Worm (Caenorhabditis elegans): Measurements from ENCODE around the gene VW02B12L.2.

VW02B12L.2 gene

DNA sequence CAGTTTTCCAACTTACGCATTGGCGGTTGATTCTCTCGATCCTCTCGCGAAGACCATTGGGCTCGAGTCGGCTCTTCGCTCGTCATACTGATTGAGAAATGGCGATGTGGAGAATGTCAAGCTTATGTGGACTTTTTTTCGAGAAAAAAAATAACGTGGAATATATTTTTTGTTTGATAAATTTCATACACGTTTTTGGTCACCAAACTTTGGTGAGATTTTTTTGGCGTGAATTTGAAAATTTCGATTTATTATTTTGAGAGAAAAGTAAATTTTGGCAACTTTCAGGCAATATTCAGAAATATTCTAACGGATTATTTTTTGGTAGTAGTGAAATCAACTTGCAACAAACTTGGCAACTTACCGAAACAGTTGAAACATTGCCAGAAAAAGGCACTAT is 38.9 kb upstream of the VW02B12L.2 start, which contains the start of gene W02B12.12:
TSS of gene W02B12.12 (minus strand) at position 101 of the 400 bp plus-strand sequence.
- TF ChIP-seq ceh-2 (tag; optimal IDR thresholded peaks at IDR 0.05) (no peak), nfya-1 (tag; optimal IDR thresholded peaks at IDR 0.05) (no peak), ttx-3 (tag; optimal IDR thresholded peaks at IDR 0.05) (no peak), elt-4 (tag; optimal IDR thresholded peaks at IDR 0.05) (no peak), hlh-30 (tag; optimal IDR thresholded peaks at IDR 0.05; ENCODE audit: insufficient read depth) (no peak), pax-1 (tag; optimal IDR thresholded peaks at IDR 0.05) (no peak), ceh-45 (GFP tag; IDR thresholded peaks at IDR 0.05) (no peak), ceh-31 (tag; optimal IDR thresholded peaks at IDR 0.05) (no peak), unc-42 (tag; optimal IDR thresholded peaks at IDR 0.05) (no peak), hlh-13 (GFP tag; optimal IDR thresholded peaks at IDR 0.05) (no peak), ceh-19 (GFP tag; optimal IDR thresholded peaks at IDR 0.05) (no peak), madf-2 (tag; optimal IDR thresholded peaks at IDR 0.05) (no peak), ets-4 (tag; optimal IDR thresholded peaks at IDR 0.05) (no peak), C38D4.7 (GFP tag; optimal IDR thresholded peaks at IDR 0.05) (no peak), pha-2 (tag; optimal IDR thresholded peaks at IDR 0.05) (no peak), gmeb-2 (tag; optimal IDR thresholded peaks at IDR 0.05) (no peak), ceh-6 (GFP tag; optimal IDR thresholded peaks at IDR 0.05) (no peak)

DNA sequence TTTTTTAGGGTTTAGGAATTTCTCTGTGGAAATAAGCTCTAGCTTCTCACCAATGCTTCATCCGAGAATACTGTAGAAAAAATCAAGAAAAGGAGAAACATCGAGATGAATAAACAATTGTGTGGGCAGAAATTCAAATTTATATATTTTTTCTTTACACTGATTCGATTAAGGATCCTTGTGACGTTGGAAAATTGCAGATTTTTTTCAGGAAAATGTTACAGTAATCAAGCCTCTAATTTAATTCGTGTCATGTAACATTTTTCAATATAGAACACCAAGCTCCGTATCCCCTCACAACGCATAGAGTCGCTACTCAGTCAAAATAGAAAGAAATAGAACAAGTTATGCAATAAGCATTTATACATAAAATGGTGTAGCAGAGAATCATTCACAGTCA is 36.3 kb upstream of the VW02B12L.2 start, which contains the start of gene W02B12.16:
TSS of gene W02B12.16 (minus strand) at position 101 of the 400 bp plus-strand sequence.
- TF ChIP-seq sox-4 (tag; optimal IDR thresholded peaks at IDR 0.05) (no peak), fkh-6 (tag; optimal IDR thresholded peaks at IDR 0.05) (no peak)

DNA sequence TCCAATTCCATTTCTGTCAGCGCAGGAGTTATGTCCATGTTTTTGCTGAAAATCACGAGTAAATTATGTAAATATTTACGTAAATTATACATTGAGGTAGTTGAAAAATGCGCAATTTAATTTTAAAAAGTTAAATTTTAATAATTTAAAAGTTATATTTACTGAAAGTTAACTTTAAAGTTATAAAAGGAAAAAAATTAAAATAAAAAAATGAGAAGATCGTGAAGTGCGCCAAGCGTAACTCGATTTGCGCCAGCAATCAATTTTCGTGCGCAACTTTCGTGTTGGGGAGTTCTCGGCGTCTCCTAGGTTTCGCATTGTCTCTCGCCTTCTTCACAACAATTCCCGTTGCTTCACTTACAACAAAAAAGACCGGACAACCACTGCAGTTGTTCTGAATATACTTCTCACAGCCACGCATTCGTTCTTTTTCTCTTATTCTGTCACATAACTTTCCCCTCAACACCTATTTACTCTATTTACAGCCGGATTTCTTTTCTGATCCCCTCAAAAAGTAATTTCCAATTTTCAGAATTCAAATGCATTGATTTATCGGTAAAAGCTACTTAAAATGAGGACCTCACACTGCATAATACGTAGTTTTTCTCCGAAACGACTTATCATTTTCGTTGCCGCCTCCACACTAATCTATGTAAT is 33.5 kb upstream of the VW02B12L.2 start, which contains the start of the genes metl-1 and W02B12.11:
TSS of gene metl-1 (minus strand) at position 51 of the 657 bp plus-strand sequence.
TSS of gene W02B12.11 (plus strand) at position 337 of the 657 bp plus-strand sequence.
- peak; percentile 19 for TF ChIP-seq ttx-3 (tag; optimal IDR thresholded peaks at IDR 0.05)
- peak; percentile 13 for TF ChIP-seq che-1 (tag; optimal IDR thresholded peaks at IDR 0.05)
- peak; percentile 50 for TF ChIP-seq sox-2 (GFP tag; IDR thresholded peaks at IDR 0.05)
- no peak for TF ChIP-seq lim-6 (tag; optimal IDR thresholded peaks at IDR 0.05)
- TF ChIP-seq C38D4.7 (GFP tag; optimal IDR thresholded peaks at IDR 0.05) = no peak
- no peak for TF ChIP-seq nhr-11 (tag; optimal IDR thresholded peaks at IDR 0.05)
- no peak for TF ChIP-seq npax-4 (tag; optimal IDR thresholded peaks at IDR 0.05)
- TF ChIP-seq ceh-45 (GFP tag; IDR thresholded peaks at IDR 0.05) = no peak
- TF ChIP-seq hlh-30 (tag; optimal IDR thresholded peaks at IDR 0.05; ENCODE audit: insufficient read depth) = no peak
- no peak for TF ChIP-seq K02D7.2 (tag; optimal IDR thresholded peaks at IDR 0.05)
- TF ChIP-seq elt-2 (tag; optimal IDR thresholded peaks at IDR 0.05) = peak; percentile 66
- no peak for TF ChIP-seq pax-1 (tag; optimal IDR thresholded peaks at IDR 0.05)
- no peak for TF ChIP-seq ceh-19 (GFP tag; optimal IDR thresholded peaks at IDR 0.05)
- TF ChIP-seq ahr-1 (tag; optimal IDR thresholded peaks at IDR 0.05) = no peak
- TF ChIP-seq sdc-2 (tag; optimal IDR thresholded peaks at IDR 0.05) = peak; percentile 6
- no peak for TF ChIP-seq hlh-15 (tag; optimal IDR thresholded peaks at IDR 0.05)
- no peak for TF ChIP-seq ceh-2 (tag; optimal IDR thresholded peaks at IDR 0.05)
- no peak for TF ChIP-seq ztf-16 (tag; optimal IDR thresholded peaks at IDR 0.05)
- TF ChIP-seq ceh-6 (GFP tag; optimal IDR thresholded peaks at IDR 0.05) = no peak
- TF ChIP-seq unc-86 (tag; optimal IDR thresholded peaks at IDR 0.05) = peak; percentile 19
- no peak for TF ChIP-seq eyg-1 (tag; optimal IDR thresholded peaks at IDR 0.05)
- peak; percentile 46 for TF ChIP-seq tbx-2 (tag; optimal IDR thresholded peaks at IDR 0.05)
- TF ChIP-seq pag-3 (tag; optimal IDR thresholded peaks at IDR 0.05; ENCODE audit: borderline replicate concordance) = no peak
- no peak for TF ChIP-seq pros-1 (tag; optimal IDR thresholded peaks at IDR 0.05)
- TF ChIP-seq unc-55 (GFP tag; optimal IDR thresholded peaks at IDR 0.05) = no peak
- TF ChIP-seq madf-2 (tag; optimal IDR thresholded peaks at IDR 0.05) = peak; percentile 63
- TF ChIP-seq F13H6.1 (tag; optimal IDR thresholded peaks at IDR 0.05) = no peak
- TF ChIP-seq C08G9.2 (tag; optimal IDR thresholded peaks at IDR 0.05) = no peak
- no peak for TF ChIP-seq gmeb-2 (tag; optimal IDR thresholded peaks at IDR 0.05)
- TF ChIP-seq ama-1 (optimal IDR thresholded peaks at IDR 0.05) = no peak
- TF ChIP-seq ceh-34 (tag; optimal IDR thresholded peaks at IDR 0.05) = peak; percentile 37
- TF ChIP-seq lin-11 (tag; optimal IDR thresholded peaks at IDR 0.05) = peak; percentile 20
- TF ChIP-seq elt-4 (tag; optimal IDR thresholded peaks at IDR 0.05) = no peak
- TF ChIP-seq pat-9 (tag; optimal IDR thresholded peaks at IDR 0.05) = peak; percentile 50
- TF ChIP-seq ceh-30 (tag; optimal IDR thresholded peaks at IDR 0.05) = no peak
- TF ChIP-seq dve-1 (tag; optimal IDR thresholded peaks at IDR 0.05) = no peak
- TF ChIP-seq unc-42 (tag; optimal IDR thresholded peaks at IDR 0.05) = peak; percentile 3
- no peak for TF ChIP-seq ceh-24 (tag; optimal IDR thresholded peaks at IDR 0.05)
- peak; percentile 7 for TF ChIP-seq hlh-8 (tag; optimal IDR thresholded peaks at IDR 0.05)
- TF ChIP-seq hlh-13 (GFP tag; optimal IDR thresholded peaks at IDR 0.05) = no peak
- TF ChIP-seq pha-4 (tag; optimal IDR thresholded peaks at IDR 0.05) = no peak

Data from whole organism, late embryonic.